Worm (Caenorhabditis elegans) whole organism, young adult: Measurements from ENCODE around the gene K11H3.3.

ENCODE experiments used
- Y79H2A.3 ChIP-seq: fragments of 200-800 bp; sonication (Bioruptor generic); conservative IDR thresholded peaks from 2 replicates; pipeline ENCODE4 v1.3.6; 2022; ENCODE audit warnings: missing genetic modification reagents, missing genetic modification characterization, missing compliant biosample characterization
- aptf-2 ChIP-seq: fragments of 200-800 bp; sonication (Bioruptor generic); conservative IDR thresholded peaks from 2 replicates; pipeline ENCODE4 v1.3.6; 2022; ENCODE audit warnings: missing genetic modification reagents, missing genetic modification characterization, missing compliant biosample characterization
- cebp-2 ChIP-seq: fragments of 200-800 bp; sonication (Bioruptor generic); IDR thresholded peaks from 2 replicates; pipeline ENCODE4 v1.3.6; 2022; ENCODE audit warnings: missing genetic modification characterization, missing compliant biosample characterization
- lir-1 ChIP-seq: fragments of 200-800 bp; sonication (Bioruptor generic); conservative IDR thresholded peaks from 2 replicates; pipeline ENCODE4 v1.3.6; 2022; ENCODE audit warnings: missing genetic modification reagents, missing genetic modification characterization, missing compliant biosample characterization
- lsy-27 ChIP-seq: sonication (generic microtip); optimal IDR thresholded peaks from 2 replicates; lab custom pipeline; 2017; ENCODE audit warnings: missing genetic modification characterization, mild to moderate bottlenecking, missing compliant biosample characterization, antibody characterized with exemption, missing genotype, borderline replicate concordance; ENCODE audit not compliant: insufficient read depth
- snpc-4 ChIP-seq, 5 experiments: fragments of 150-350 bp in 1 of 5; sonication (generic microtip) in 4 of 5; optimal IDR thresholded peaks; 2 replicates each; lab custom pipeline; 2014 to 2018; ENCODE audit warnings: missing genetic modification characterization in 5 of 5, missing biosample characterization in 3 of 5, antibody characterized with exemption in 2 of 5, mild to moderate bottlenecking in 2 of 5, missing compliant biosample characterization in 2 of 5, missing genotype in 2 of 5, moderate library complexity in 2 of 5, missing genetic modification reagents in 1 of 5

DNA sequence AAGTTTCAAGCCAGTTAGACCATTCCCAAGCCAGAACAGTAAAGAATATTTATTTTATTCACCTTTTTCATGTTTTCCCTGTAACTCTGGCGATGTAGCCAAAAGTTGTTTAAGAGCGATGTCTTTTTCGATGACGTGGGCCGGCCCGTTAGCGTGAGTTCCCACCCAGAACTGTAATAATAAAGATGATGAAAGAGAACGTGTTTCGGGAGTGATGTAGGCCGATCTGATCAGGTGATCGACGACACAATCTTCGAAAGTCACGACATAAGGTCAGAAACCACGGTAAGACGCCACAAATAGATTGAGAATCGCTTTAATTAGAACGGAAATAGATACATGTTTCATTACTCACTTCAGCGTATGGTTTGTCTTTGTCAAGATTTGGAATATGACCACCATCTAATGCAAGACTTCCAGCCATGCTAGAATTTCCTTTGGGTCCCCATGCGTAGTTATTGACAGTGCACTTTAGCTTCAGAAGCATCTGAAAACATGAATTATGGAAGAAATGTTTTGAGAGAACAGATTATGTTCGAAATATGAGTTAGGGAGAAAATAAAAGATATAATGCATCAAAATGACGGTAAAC lies 44.6 kb upstream of the K11H3.3 start, which contains the start of gene ZK632.4:
- no peak for TF ChIP-seq cebp-2 (GFP tag; lab: Robert Waterston, UW)
- TF ChIP-seq lsy-27: no peak
- no peak for TF ChIP-seq snpc-4 (GFP tag; optimal IDR thresholded peaks at IDR 0.05; lab: Kevin White, UChicago)
- TF ChIP-seq snpc-4 (tag; optimal IDR thresholded peaks at IDR 0.05; lab: Kevin White, UChicago): no peak
- no peak for TF ChIP-seq Y79H2A.3 (GFP tag; lab: Robert Waterston, UW)
- TF ChIP-seq lir-1 (GFP tag; lab: Robert Waterston, UW): no peak
- no peak for TF ChIP-seq aptf-2 (GFP tag; lab: Robert Waterston, UW)
